Worm (Caenorhabditis elegans): ENCODE data around the gene srbc-40.

DNA sequence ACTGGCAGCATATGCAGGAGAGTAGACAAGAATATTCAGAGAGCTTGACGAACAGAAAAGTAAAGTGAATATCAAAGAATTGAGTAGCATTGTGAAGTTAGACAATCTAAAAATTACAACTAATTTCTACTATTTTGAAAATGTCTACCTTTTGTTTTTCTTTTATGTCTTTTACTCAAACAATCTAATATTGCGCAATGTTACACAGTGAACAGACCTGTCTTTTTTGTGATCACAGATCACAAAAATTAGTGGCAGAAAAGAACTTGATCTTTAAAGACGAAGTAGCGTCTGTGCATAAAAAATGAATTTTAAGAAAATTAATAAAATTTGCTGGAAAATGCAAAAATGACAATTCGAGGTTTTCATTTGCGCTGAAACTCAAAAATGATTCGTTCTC is 20.6 kb downstream of the srbc-40 start:
- TF ChIP-seq mdl-1 (tag; optimal IDR thresholded peaks at IDR 0.05) (no peak), pqm-1 (tag; optimal IDR thresholded peaks at IDR 0.05) (no peak), lin-39 (tag; optimal IDR thresholded peaks at IDR 0.05) (no peak), lir-3 (tag; optimal IDR thresholded peaks at IDR 0.05; ENCODE audit: poor library complexity) (no peak)

Data from whole organism, L1 larva.